Worm (Caenorhabditis elegans) whole organism, L1 larva: ENCODE results near the gene C30G7.2.

ENCODE experiments used
- C34B4.2 ChIP-seq: sonication (generic microtip); optimal IDR thresholded peaks from 2 replicates; lab custom pipeline; 2017; ENCODE audit warnings: mild to moderate bottlenecking, missing genetic modification characterization, missing compliant biosample characterization
- aly-2 ChIP-seq: fragments of 150-350 bp; optimal IDR thresholded peaks from 2 replicates; lab custom pipeline; 2014; ENCODE audit warnings: missing biosample characterization, missing genetic modification characterization
- blmp-1 ChIP-seq: fragments of 150-350 bp; optimal IDR thresholded peaks from 2 replicates; lab custom pipeline; 2014; ENCODE audit warnings: missing biosample characterization, missing genetic modification characterization
- ceh-8 ChIP-seq: fragments of 200-800 bp; sonication (Bioruptor generic); optimal IDR thresholded peaks from 2 replicates; lab custom pipeline; 2018; ENCODE audit warnings: mild to moderate bottlenecking, missing genetic modification characterization, moderate library complexity, missing compliant biosample characterization
- ceh-82 ChIP-seq, 3 experiments: fragments of 150-350 bp in 1 of 3; sonication (generic microtip) in 2 of 3; optimal IDR thresholded peaks; 2 replicates each; lab custom pipeline; 2014 to 2017; ENCODE audit warnings: missing biosample characterization in 3 of 3, missing genetic modification characterization in 3 of 3
- ceh-88 ChIP-seq: fragments of 200-800 bp; sonication (Bioruptor generic); IDR thresholded peaks from 2 replicates; pipeline ENCODE4 v1.3.6; 2022; ENCODE audit warnings: missing genetic modification characterization, missing compliant biosample characterization
- ceh-90 ChIP-seq: sonication (generic microtip); optimal IDR thresholded peaks from 2 replicates; lab custom pipeline; 2016; ENCODE audit warnings: missing genetic modification characterization, missing compliant biosample characterization
- ces-1 ChIP-seq: fragments of 150-350 bp; optimal IDR thresholded peaks from 2 replicates; lab custom pipeline; 2014; ENCODE audit warnings: missing biosample characterization, missing genetic modification reagents, missing genetic modification characterization
- dpl-1 ChIP-seq, 3 experiments: fragments of 150-350 bp in 2 of 3; sonication (generic microtip) in 1 of 3; optimal IDR thresholded peaks; 2 replicates each; lab custom pipeline; 2014 to 2017; ENCODE audit warnings: missing biosample characterization in 3 of 3, missing genetic modification characterization in 3 of 3, missing genetic modification reagents in 3 of 3
- dsc-1 ChIP-seq: sonication (generic microtip); optimal IDR thresholded peaks from 2 replicates; lab custom pipeline; 2016; ENCODE audit warnings: mild to moderate bottlenecking, missing genetic modification characterization, missing compliant biosample characterization
- efl-1 ChIP-seq, 4 experiments: fragments of 150-350 bp; optimal IDR thresholded peaks in 3 of 4; peaks in 1 of 4; 1 replicate in 1 of 4; 2 replicates in 3 of 4; lab custom pipeline; 2014; ENCODE audit warnings: missing biosample characterization in 2 of 4, missing genetic modification characterization in 2 of 4, missing genetic modification reagents in 2 of 4
- egl-13 ChIP-seq: sonication (generic microtip); optimal IDR thresholded peaks from 2 replicates; lab custom pipeline; 2016; ENCODE audit warnings: missing genotype, missing genetic modification reagents, missing genetic modification characterization, missing compliant biosample characterization
- egl-27 ChIP-seq, 2 experiments: fragments of 150-350 bp in 1 of 2; sonication (generic microtip); optimal IDR thresholded peaks; 3 replicates each; lab custom pipeline; 2017 to 2018; ENCODE audit warnings: missing biosample characterization in 2 of 2, missing genetic modification characterization in 2 of 2, missing genetic modification reagents in 2 of 2
- ets-5 ChIP-seq: fragments of 200-800 bp; sonication (Bioruptor generic); IDR thresholded peaks from 2 replicates; pipeline ENCODE4 v1.3.6; 2022; ENCODE audit warnings: missing genetic modification characterization, missing compliant biosample characterization
- fkh-10 ChIP-seq: sonication (generic microtip); optimal IDR thresholded peaks from 2 replicates; lab custom pipeline; 2017; ENCODE audit warnings: missing biosample characterization, missing genetic modification reagents, missing genetic modification characterization
- fos-1 ChIP-seq: fragments of 150-350 bp; optimal IDR thresholded peaks from 2 replicates; lab custom pipeline; 2014; ENCODE audit warnings: missing biosample characterization, missing genetic modification characterization
- hlh-17 ChIP-seq: fragments of 200-800 bp; sonication (Bioruptor generic); optimal IDR thresholded peaks from 2 replicates; lab custom pipeline; 2018; ENCODE audit warnings: missing genetic modification characterization, mild to moderate bottlenecking, missing compliant biosample characterization, moderate library complexity, borderline replicate concordance
- irx-1 ChIP-seq: sonication (generic microtip); optimal IDR thresholded peaks from 2 replicates; lab custom pipeline; 2016; ENCODE audit warnings: missing genetic modification characterization, missing compliant biosample characterization
- lin-13 ChIP-seq: fragments of 150-350 bp; optimal IDR thresholded peaks from 2 replicates; lab custom pipeline; 2014; ENCODE audit warnings: missing biosample characterization, missing genetic modification reagents, missing genetic modification characterization
- lin-14 ChIP-seq: fragments of 200-800 bp; sonication (Bioruptor generic); optimal IDR thresholded peaks from 2 replicates; lab custom pipeline; 2018; ENCODE audit warnings: mild to moderate bottlenecking, missing genetic modification characterization, moderate library complexity, missing compliant biosample characterization
- lin-15B ChIP-seq: fragments of 150-350 bp; sonication (generic microtip); optimal IDR thresholded peaks from 3 replicates; lab custom pipeline; 2014; ENCODE audit warnings: missing biosample characterization, missing genetic modification characterization
- lin-35 ChIP-seq, 2 experiments: fragments of 150-350 bp; optimal IDR thresholded peaks; 2 replicates each; lab custom pipeline; 2014; ENCODE audit warnings: missing biosample characterization in 2 of 2, missing genetic modification characterization in 2 of 2, missing genetic modification reagents in 2 of 2
- lsy-2 ChIP-seq, 2 experiments: fragments of 150-350 bp; optimal IDR thresholded peaks; 2 replicates each; lab custom pipeline; 2014; ENCODE audit warnings: missing biosample characterization in 2 of 2, missing genetic modification characterization in 2 of 2
- mab-9 ChIP-seq: fragments of 200-800 bp; sonication (Bioruptor generic); IDR thresholded peaks from 2 replicates; pipeline ENCODE4 v1.3.6; 2022; ENCODE audit warnings: missing genetic modification reagents, missing genetic modification characterization, missing compliant biosample characterization
- mdl-1 ChIP-seq, 2 experiments: fragments of 150-350 bp; optimal IDR thresholded peaks; 2 replicates each; lab custom pipeline; 2014 to 2017; ENCODE audit warnings: missing biosample characterization in 2 of 2, missing genetic modification characterization in 2 of 2, inconsistent platforms in 1 of 2
- mef-2 ChIP-seq: fragments of 150-350 bp; optimal IDR thresholded peaks from 2 replicates; lab custom pipeline; 2014; ENCODE audit warnings: missing biosample characterization, missing genetic modification characterization
- mep-1 ChIP-seq: fragments of 150-350 bp; optimal IDR thresholded peaks from 2 replicates; lab custom pipeline; 2014; ENCODE audit warnings: missing biosample characterization, missing genetic modification characterization
- nhr-28 ChIP-seq: fragments of 150-350 bp; optimal IDR thresholded peaks from 2 replicates; lab custom pipeline; 2014; ENCODE audit warnings: missing biosample characterization, missing genetic modification characterization
- nhr-77 ChIP-seq: fragments of 150-350 bp; optimal IDR thresholded peaks from 2 replicates; lab custom pipeline; 2014; ENCODE audit warnings: missing biosample characterization, missing genetic modification characterization
- nhr-85 ChIP-seq: sonication (generic microtip); peaks from one replicate; lab custom pipeline; 2016; ENCODE audit warnings: missing genetic modification characterization, inconsistent platforms, missing compliant biosample characterization
- rnt-1 ChIP-seq: sonication (generic microtip); optimal IDR thresholded peaks from 2 replicates; lab custom pipeline; 2016; ENCODE audit warnings: mild to moderate bottlenecking, missing genetic modification characterization, moderate library complexity, missing compliant biosample characterization
- sox-4 ChIP-seq: sonication (generic microtip); optimal IDR thresholded peaks from 2 replicates; lab custom pipeline; 2016; ENCODE audit warnings: missing genetic modification characterization, missing compliant biosample characterization
- sup-37 ChIP-seq: fragments of 200-800 bp; sonication (Bioruptor generic); optimal IDR thresholded peaks from 2 replicates; lab custom pipeline; 2018; ENCODE audit warnings: mild to moderate bottlenecking, missing genetic modification characterization, missing compliant biosample characterization
- swsn-7 ChIP-seq: sonication (generic microtip); optimal IDR thresholded peaks from 2 replicates; lab custom pipeline; 2016; ENCODE audit warnings: missing genetic modification characterization, missing compliant biosample characterization
- unc-62 ChIP-seq: fragments of 150-350 bp; optimal IDR thresholded peaks from 2 replicates; lab custom pipeline; 2014; ENCODE audit warnings: missing biosample characterization, missing genetic modification reagents, missing genetic modification characterization

The C30G7.2 gene

ce11 chrV:14910758-14911157 lies 25.9 kb upstream of the C30G7.2 start:
- TF ChIP-seq mef-2: no peak
- peak; percentile 9 for TF ChIP-seq dsc-1 (tag; lab: Kevin White, UChicago)
- TF ChIP-seq ets-5 (GFP tag; lab: Robert Waterston, UW): no peak
- no peak for TF ChIP-seq ceh-8 (GFP tag; lab: Kevin White, UChicago)

ce11 chrV:14915599-14915998 lies 21.1 kb upstream of the C30G7.2 start, which contains the start of gene H12D21.11:
H12D21.11 (plus strand) TSS chrV:14915899.
- TF ChIP-seq efl-1 (optimal IDR thresholded peaks at IDR 0.05; lab: Kevin White, UChicago) (no peak), efl-1 (GFP tag; optimal IDR thresholded peaks at IDR 0.05 in 1 of 2; lab: Kevin White, UChicago) (peak in 1 of 2 experiments; percentile 87), ceh-88 (GFP tag; lab: Robert Waterston, UW) (no peak), irx-1 (tag; lab: Kevin White, UChicago) (no peak)

- no peak for TF ChIP-seq unc-62 (GFP tag; lab: Kevin White, UChicago)
- no peak for TF ChIP-seq C34B4.2 (tag; lab: Kevin White, UChicago)
- TF ChIP-seq fos-1 (tag; lab: Kevin White, UChicago): no peak
- peak; percentile 37 for TF ChIP-seq nhr-85 (tag; lab: Kevin White, UChicago)
- peak; percentile 34 for TF ChIP-seq blmp-1 (tag; lab: Kevin White, UChicago)
- TF ChIP-seq egl-13: no peak
These were observed 15.2 kb upstream of the C30G7.2 start, which contains the start of gene zmp-4 for ce11 chrV:14921509-14921908. zmp-4 (minus strand) TSS chrV:14921609.

ce11 chrV:14924104-14924503 lies 12.6 kb upstream of the C30G7.2 start, which contains the start of gene srg-54:
srg-54 (minus strand) TSS chrV:14924204.
- no peak for TF ChIP-seq lin-15B (tag; lab: Kevin White, UChicago)
- TF ChIP-seq lsy-2 (tag; optimal IDR thresholded peaks at IDR 0.05; lab: Kevin White, UChicago): no peak
- TF ChIP-seq mdl-1 (tag; optimal IDR thresholded peaks at IDR 0.05; lab: Kevin White, UChicago): no peak
- no peak for TF ChIP-seq sox-4 (tag; lab: Kevin White, UChicago)
- TF ChIP-seq egl-27 (tag; optimal IDR thresholded peaks at IDR 0.05; lab: Kevin White, UChicago): no peak
- no peak for TF ChIP-seq nhr-77 (tag; lab: Kevin White, UChicago)
- TF ChIP-seq, all 84 proteins: peak for 0

ce11 chrV:14928248-14928647 lies 8.4 kb upstream of the C30G7.2 start, which contains the start of gene srg-55:
srg-55 (minus strand) TSS chrV:14928348.
- TF ChIP-seq lin-13 (GFP tag; lab: Kevin White, UChicago): no peak
- no peak for TF ChIP-seq mab-9 (GFP tag; lab: Robert Waterston, UW)
- no peak for TF ChIP-seq ceh-90 (tag; lab: Kevin White, UChicago)
- no peak for TF ChIP-seq lin-35 (GFP tag; optimal IDR thresholded peaks at IDR 0.05; lab: Kevin White, UChicago)
- TF ChIP-seq hlh-17 (GFP tag; lab: Kevin White, UChicago): no peak
- TF ChIP-seq nhr-28 (tag; lab: Kevin White, UChicago): no peak
- no peak for TF ChIP-seq rnt-1 (tag; lab: Kevin White, UChicago)
- no peak for TF ChIP-seq aly-2 (tag; lab: Kevin White, UChicago)

- TF ChIP-seq mep-1 (tag; lab: Kevin White, UChicago): peak; percentile 41
- TF ChIP-seq unc-62 (GFP tag; lab: Kevin White, UChicago): no peak
- peak in 1 of 2 experiments; percentile 49 for TF ChIP-seq lsy-2 (tag; optimal IDR thresholded peaks at IDR 0.05; lab: Kevin White, UChicago)
- TF ChIP-seq swsn-7 (tag; lab: Kevin White, UChicago): no peak
- peak in 1 of 3 experiments; percentile 7 for TF ChIP-seq dpl-1 (GFP tag; optimal IDR thresholded peaks at IDR 0.05; lab: Kevin White, UChicago)
- TF ChIP-seq dsc-1 (tag; lab: Kevin White, UChicago): peak; percentile 8
- TF ChIP-seq sup-37 (GFP tag; lab: Kevin White, UChicago): no peak
- no peak for TF ChIP-seq ces-1 (GFP tag; lab: Kevin White, UChicago)
- peak; percentile 50 for TF ChIP-seq fkh-10 (GFP tag; lab: Kevin White, UChicago)
- TF ChIP-seq ceh-82 (tag; optimal IDR thresholded peaks at IDR 0.05; lab: Kevin White, UChicago): peak in 1 of 3 experiments; percentile 23
- TF ChIP-seq efl-1 (optimal IDR thresholded peaks at IDR 0.05; lab: Kevin White, UChicago): peak in 1 of 2 experiments; percentile 15
- TF ChIP-seq efl-1 (GFP tag; optimal IDR thresholded peaks at IDR 0.05 in 1 of 2; lab: Kevin White, UChicago): peak; percentile 1 to 60
- TF ChIP-seq lin-14: peak; percentile 86
- TF ChIP-seq, all 84 proteins: peak for 8
These were observed 6.5 kb upstream of the C30G7.2 start for ce11 chrV:14930168-14930567.
